Fruit fly (Drosophila melanogaster) whole organism, embryonic: Measurements from ENCODE around the gene mRpL27.

Experiments used
- CG17328 ChIP-seq: fragments of 200-800 bp; sonication (Bioruptor generic); IDR thresholded peaks from 2 replicates; pipeline ENCODE4 v1.3.6; 2022; ENCODE audit warnings: missing biosample characterization, missing genetic modification characterization
- CG7839 ChIP-seq: fragments of 200-800 bp; sonication (Bioruptor generic); optimal IDR thresholded peaks from 3 replicates; lab custom pipeline; 2018; ENCODE audit warnings: missing biosample characterization, mild to moderate bottlenecking, missing genetic modification characterization, moderate library complexity
- CG9727 ChIP-seq: fragments of 200-800 bp; sonication (Bioruptor generic); optimal IDR thresholded peaks from 3 replicates; lab custom pipeline; 2017; ENCODE audit warnings: missing biosample characterization, mild to moderate bottlenecking, missing genetic modification characterization
- Eip74EF ChIP-seq, 2 experiments: fragments of 200-800 bp in 1 of 2; fragments of >200 bp in 1 of 2; sonication (Bioruptor generic) in 1 of 2; optimal IDR thresholded peaks; 2 replicates each; lab custom pipeline; 2017 to 2019; ENCODE audit warnings: missing biosample characterization in 2 of 2, missing genetic modification characterization in 2 of 2, mild to moderate bottlenecking in 1 of 2, moderate library complexity in 1 of 2
- Elba2 ChIP-seq: fragments of 200-800 bp; sonication (Bioruptor generic); optimal IDR thresholded peaks from 3 replicates; lab custom pipeline; 2016; ENCODE audit warnings: missing biosample characterization, missing genetic modification characterization
- NC2β ChIP-seq: fragments of 200-800 bp; sonication (Bioruptor generic); optimal IDR thresholded peaks from 2 replicates; lab custom pipeline; 2016; ENCODE audit warnings: missing biosample characterization, missing genetic modification characterization
- ato ChIP-seq: fragments of 200-800 bp; sonication (Bioruptor generic); IDR thresholded peaks from 2 replicates; pipeline ENCODE4 v1.3.6; 2022; ENCODE audit warnings: missing biosample characterization, missing genetic modification characterization; ENCODE audit not compliant: partially characterized antibody
- ems ChIP-seq: fragments of 200-800 bp; sonication (Bioruptor generic); optimal IDR thresholded peaks from 3 replicates; lab custom pipeline; 2016; ENCODE audit warnings: missing biosample characterization, missing genetic modification characterization
- ftz-f1 ChIP-seq: fragments of 200-800 bp; sonication (Bioruptor generic); optimal IDR thresholded peaks from 2 replicates; lab custom pipeline; 2016; ENCODE audit warnings: missing biosample characterization, missing genetic modification characterization
- tin ChIP-seq: fragments of 200-800 bp; sonication (Bioruptor generic); optimal IDR thresholded peaks from 3 replicates; lab custom pipeline; 2016; ENCODE audit warnings: missing biosample characterization, missing genetic modification characterization
- toy ChIP-seq: fragments of 200-800 bp; sonication (Bioruptor generic); IDR thresholded peaks from 2 replicates; pipeline ENCODE4 v1.3.6; 2022; ENCODE audit warnings: missing biosample characterization, missing genetic modification characterization
- trem ChIP-seq: fragments of 200-800 bp; optimal IDR thresholded peaks from 3 replicates; lab custom pipeline; 2019; ENCODE audit warnings: missing biosample characterization, mild to moderate bottlenecking, missing genetic modification characterization, moderate library complexity

- TF ChIP-seq toy (GFP tag; lab: Robert Waterston, UW), result no peak
- TF ChIP-seq ftz-f1, result no peak
- peak; percentile 75 for TF ChIP-seq trem (tag; lab: Kevin White, UChicago)
- peak; percentile 35 for TF ChIP-seq ems (GFP tag; lab: Kevin White, UChicago)
- 0 out of 2 replicates have a peak, but pooled peaks have one; percentile 17 for TF ChIP-seq CG17328 (GFP tag; lab: Robert Waterston, UW)
- no peak for TF ChIP-seq ato (GFP tag; lab: Robert Waterston, UW)
- TF ChIP-seq Eip74EF (GFP tag; optimal IDR thresholded peaks at IDR 0.05; lab: Kevin White, UChicago), result peak in 1 of 2 experiments; percentile 23
- no peak for TF ChIP-seq tin
- peak; percentile 22 for TF ChIP-seq Elba2 (GFP tag; lab: Kevin White, UChicago)
- TF ChIP-seq CG9727 (GFP tag; lab: Kevin White, UChicago), result peak; percentile 15
- peak; percentile 49 for TF ChIP-seq CG7839 (tag; lab: Kevin White, UChicago)
- TF ChIP-seq NC2β (GFP tag; lab: Kevin White, UChicago), result no peak
These were observed at the start of gene mRpL27, which contains the start of gene CG15435 for dm6 chr2L:4459543-4459942.
